Worm (Caenorhabditis elegans) whole organism, early embryonic: ENCODE measurements around the gene npr-42.

Source experiments
- B0310.2 ChIP-seq: sonication (generic microtip); optimal IDR thresholded peaks from 2 replicates; lab custom pipeline; 2016; ENCODE audit warnings: mild to moderate bottlenecking, missing genetic modification characterization, missing compliant biosample characterization
- aly-1 ChIP-seq: sonication (generic microtip); optimal IDR thresholded peaks from 2 replicates; lab custom pipeline; 2016; ENCODE audit warnings: missing genetic modification characterization, missing compliant biosample characterization
- ama-1 ChIP-seq: fragments of 150-350 bp; optimal IDR thresholded peaks from 2 replicates; lab custom pipeline; 2014
- ets-7 ChIP-seq: sonication (generic microtip); optimal IDR thresholded peaks from 2 replicates; lab custom pipeline; 2016; ENCODE audit warnings: missing genotype, missing genetic modification characterization, missing compliant biosample characterization
- flt-1 ChIP-seq: fragments of 200-800 bp; sonication (Bioruptor generic); IDR thresholded peaks from 2 replicates; pipeline ENCODE4 v1.3.6; 2022; ENCODE audit warnings: missing genetic modification characterization, missing compliant biosample characterization
- hmbx-1 ChIP-seq: sonication (generic microtip); optimal IDR thresholded peaks from 2 replicates; lab custom pipeline; 2016; ENCODE audit warnings: mild to moderate bottlenecking, missing genetic modification characterization, missing compliant biosample characterization
- hmg-4 ChIP-seq: fragments of 200-800 bp; sonication (Bioruptor generic); optimal IDR thresholded peaks from 2 replicates; lab custom pipeline; 2018; ENCODE audit warnings: mild to moderate bottlenecking, missing genetic modification characterization, missing compliant biosample characterization
- hnd-1 ChIP-seq: sonication (generic microtip); optimal IDR thresholded peaks from 2 replicates; lab custom pipeline; 2016; ENCODE audit warnings: missing genetic modification characterization, missing compliant biosample characterization
- pes-1 ChIP-seq: fragments of 200-800 bp; sonication (Bioruptor generic); IDR thresholded peaks from 2 replicates; pipeline ENCODE4 v1.3.6; 2022; ENCODE audit warnings: missing genetic modification reagents, missing genetic modification characterization, missing compliant biosample characterization
- scrt-1 ChIP-seq: fragments of 200-800 bp; sonication (Bioruptor generic); IDR thresholded peaks from 2 replicates; pipeline ENCODE4 v1.3.6; 2022; ENCODE audit warnings: missing genetic modification characterization, missing compliant biosample characterization
- sea-1 ChIP-seq: fragments of 200-800 bp; sonication (Bioruptor generic); conservative IDR thresholded peaks from 2 replicates; pipeline ENCODE4 v1.3.6; 2022; ENCODE audit warnings: missing genetic modification characterization, missing compliant biosample characterization
- tbx-11 ChIP-seq: fragments of 200-800 bp; sonication (Bioruptor generic); IDR thresholded peaks from 2 replicates; pipeline ENCODE4 v1.3.6; 2022; ENCODE audit warnings: missing genetic modification characterization, missing compliant biosample characterization
- tbx-37 ChIP-seq: fragments of 200-800 bp; sonication (Bioruptor generic); conservative IDR thresholded peaks from 2 replicates; pipeline ENCODE4 v1.3.6; 2022; ENCODE audit warnings: missing genetic modification reagents, missing genetic modification characterization, missing compliant biosample characterization
- tra-4 ChIP-seq: sonication (generic microtip); optimal IDR thresholded peaks from 2 replicates; lab custom pipeline; 2017; ENCODE audit warnings: missing genetic modification characterization, missing compliant biosample characterization

ce11 chrII:4276924-4277323 lies 922 bp downstream of the npr-42 start:
- TF ChIP-seq hmbx-1 (no peak), flt-1 (GFP tag; lab: Robert Waterston, UW) (no peak), ets-7 (tag; lab: Kevin White, UChicago) (no peak), ama-1 (lab: Kevin White, UChicago) (no peak), tbx-37 (GFP tag; lab: Robert Waterston, UW) (no peak), scrt-1 (GFP tag; lab: Robert Waterston, UW) (no peak), pes-1 (GFP tag; lab: Robert Waterston, UW) (no peak), tra-4 (tag; lab: Kevin White, UChicago) (no peak), tbx-11 (GFP tag; lab: Robert Waterston, UW) (no peak), sea-1 (no peak), hnd-1 (tag; lab: Kevin White, UChicago) (no peak), aly-1 (tag; lab: Kevin White, UChicago) (no peak), hmg-4 (GFP tag; lab: Kevin White, UChicago) (no peak), B0310.2 (tag; lab: Kevin White, UChicago) (no peak)
